Worm (Caenorhabditis elegans) whole organism, L2 larva: Measurements from ENCODE around the gene unc-18.

Experiments used
- aly-2 ChIP-seq: fragments of 150-350 bp; optimal IDR thresholded peaks from 2 replicates; lab custom pipeline; 2014; ENCODE audit warnings: missing biosample characterization, missing genetic modification characterization
- ztf-1 ChIP-seq: fragments of 200-800 bp; sonication (Bioruptor generic); conservative IDR thresholded peaks from 2 replicates; pipeline ENCODE4 v1.3.6; 2022; ENCODE audit warnings: missing genetic modification characterization, missing compliant biosample characterization

DNA sequence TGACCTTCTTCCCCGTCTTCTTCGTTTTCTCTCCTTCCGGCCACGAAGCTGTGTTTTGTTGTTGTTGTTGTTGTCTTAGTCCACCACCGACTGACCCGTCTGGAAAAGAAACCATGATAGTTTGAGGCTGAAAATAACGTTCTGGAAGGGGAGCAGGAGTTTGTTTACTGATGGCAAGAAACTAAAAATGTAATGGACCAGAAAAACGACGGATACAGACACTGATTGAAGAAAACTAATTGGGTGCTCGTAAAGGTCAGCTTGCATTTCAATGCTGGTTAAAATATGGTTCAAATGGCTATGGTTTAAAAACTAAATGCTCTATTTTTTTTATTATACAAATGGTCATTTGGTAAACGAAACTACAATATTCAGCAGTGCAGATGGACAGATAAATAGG, 37.4 kb upstream of the unc-18 start, which contains the start of gene F26A10.2:
- TF ChIP-seq ztf-1 (GFP tag; lab: Robert Waterston, UW): no peak
- no peak for TF ChIP-seq aly-2 (tag; lab: Kevin White, UChicago)
